Worm (Caenorhabditis elegans) whole organism, mixed stage, embryonic: ENCODE results near the gene clp-4.

ENCODE experiments used
- M03D4.4 ChIP-seq: sonication (generic microtip); optimal IDR thresholded peaks from 2 replicates; lab custom pipeline; 2017; ENCODE audit warnings: mild to moderate bottlenecking, missing genetic modification characterization, missing compliant biosample characterization
- blmp-1 ChIP-seq: fragments of 150-350 bp; optimal IDR thresholded peaks from 2 replicates; lab custom pipeline; 2014; ENCODE audit warnings: missing biosample characterization, missing genetic modification characterization
- ceh-39 ChIP-seq: fragments of 150-350 bp; optimal IDR thresholded peaks from 2 replicates; lab custom pipeline; 2014; ENCODE audit warnings: missing biosample characterization, missing genetic modification characterization
- ceh-83 ChIP-seq: fragments of 200-800 bp; sonication (Bioruptor generic); optimal IDR thresholded peaks from 2 replicates; lab custom pipeline; 2018; ENCODE audit warnings: mild to moderate bottlenecking, missing genetic modification characterization, missing compliant biosample characterization
- ces-1 ChIP-seq: fragments of 150-350 bp; optimal IDR thresholded peaks from 2 replicates; lab custom pipeline; 2014; ENCODE audit warnings: missing biosample characterization, missing genetic modification reagents, missing genetic modification characterization
- drap-1 ChIP-seq: fragments of 200-800 bp; sonication (Bioruptor generic); optimal IDR thresholded peaks from 3 replicates; lab custom pipeline; 2018; ENCODE audit warnings: mild to moderate bottlenecking, missing genetic modification characterization, missing compliant biosample characterization
- elt-1 ChIP-seq: sonication (generic microtip); optimal IDR thresholded peaks from 2 replicates; lab custom pipeline; 2017; ENCODE audit warnings: missing genetic modification characterization, mild to moderate bottlenecking, missing compliant biosample characterization, antibody characterized with exemption, moderate library complexity, borderline replicate concordance; ENCODE audit not compliant: insufficient read depth
- elt-3 ChIP-seq: fragments of 150-350 bp; optimal IDR thresholded peaks from 2 replicates; lab custom pipeline; 2014; ENCODE audit warnings: missing biosample characterization, missing genetic modification characterization
- ham-2 ChIP-seq: fragments of 200-800 bp; sonication (Bioruptor generic); optimal IDR thresholded peaks from 2 replicates; lab custom pipeline; 2018; ENCODE audit warnings: mild to moderate bottlenecking, missing genetic modification characterization, missing compliant biosample characterization
- hlh-1 ChIP-seq: fragments of 150-350 bp; optimal IDR thresholded peaks from 2 replicates; lab custom pipeline; 2014; ENCODE audit warnings: missing biosample characterization, missing genetic modification reagents, missing genetic modification characterization
- lin-13 ChIP-seq: fragments of 150-350 bp; optimal IDR thresholded peaks from 2 replicates; lab custom pipeline; 2014; ENCODE audit warnings: missing biosample characterization, missing genetic modification characterization
- lin-32 ChIP-seq: fragments of 200-800 bp; sonication (Bioruptor generic); optimal IDR thresholded peaks from 2 replicates; lab custom pipeline; 2018; ENCODE audit warnings: mild to moderate bottlenecking, missing genetic modification characterization, missing compliant biosample characterization
- lsy-2 ChIP-seq: fragments of 150-350 bp; optimal IDR thresholded peaks from 2 replicates; lab custom pipeline; 2014; ENCODE audit warnings: missing biosample characterization, missing genetic modification characterization
- mab-5 ChIP-seq: fragments of 150-350 bp; optimal IDR thresholded peaks from 2 replicates; lab custom pipeline; 2014; ENCODE audit warnings: missing biosample characterization, missing genetic modification characterization
- mep-1 ChIP-seq: fragments of 150-350 bp; optimal IDR thresholded peaks from 2 replicates; lab custom pipeline; 2017; ENCODE audit warnings: missing biosample characterization, missing genetic modification reagents, missing genetic modification characterization, inconsistent platforms
- mls-2 ChIP-seq: sonication (generic microtip); optimal IDR thresholded peaks from 2 replicates; lab custom pipeline; 2016; ENCODE audit warnings: mild to moderate bottlenecking, missing genetic modification characterization, moderate library complexity, missing compliant biosample characterization
- nhr-12 ChIP-seq: fragments of 150-350 bp; optimal IDR thresholded peaks from 2 replicates; lab custom pipeline; 2014; ENCODE audit warnings: missing biosample characterization, missing genetic modification characterization
- nhr-2 ChIP-seq: fragments of 150-350 bp; optimal IDR thresholded peaks from 2 replicates; lab custom pipeline; 2014; ENCODE audit warnings: missing biosample characterization, missing genetic modification characterization
- nhr-237 ChIP-seq: fragments of 150-350 bp; optimal IDR thresholded peaks from 2 replicates; lab custom pipeline; 2014; ENCODE audit warnings: missing biosample characterization, missing genetic modification characterization
- nhr-76 ChIP-seq: sonication (generic microtip); optimal IDR thresholded peaks from 2 replicates; lab custom pipeline; 2017; ENCODE audit warnings: missing biosample characterization, missing genetic modification characterization
- pha-4 ChIP-seq: fragments of 150-350 bp; optimal IDR thresholded peaks from 2 replicates; lab custom pipeline; 2018; ENCODE audit warnings: missing biosample characterization, missing genetic modification reagents, missing genetic modification characterization
- sem-2 ChIP-seq: fragments of 200-800 bp; sonication (Bioruptor generic); optimal IDR thresholded peaks from 2 replicates; lab custom pipeline; 2018; ENCODE audit warnings: mild to moderate bottlenecking, missing genetic modification characterization, missing compliant biosample characterization
- tbx-8 ChIP-seq: fragments of 200-800 bp; sonication (Bioruptor generic); optimal IDR thresholded peaks from 2 replicates; lab custom pipeline; 2018; ENCODE audit warnings: mild to moderate bottlenecking, missing genetic modification characterization, moderate library complexity, missing compliant biosample characterization
- unc-120 ChIP-seq: sonication (generic microtip); optimal IDR thresholded peaks from 2 replicates; lab custom pipeline; 2017; ENCODE audit warnings: missing genetic modification characterization, missing compliant biosample characterization; ENCODE audit not compliant: poor library complexity, severe bottlenecking
- unc-62 ChIP-seq: fragments of 150-350 bp; optimal IDR thresholded peaks from 2 replicates; lab custom pipeline; 2014; ENCODE audit warnings: missing biosample characterization, missing genetic modification reagents, missing genetic modification characterization
- zip-8 ChIP-seq: fragments of 150-350 bp; optimal IDR thresholded peaks from 2 replicates; lab custom pipeline; 2014; ENCODE audit warnings: missing biosample characterization, missing genetic modification characterization
- ztf-11 ChIP-seq: fragments of 150-350 bp; optimal IDR thresholded peaks from 2 replicates; lab custom pipeline; 2014; ENCODE audit warnings: missing biosample characterization, missing genetic modification characterization

Gene clp-4

ce11 chrIII:1856679-1857078 lies 38.6 kb upstream of the clp-4 start:
- TF ChIP-seq lsy-2 (tag; lab: Kevin White, UChicago), result no peak

ce11 chrIII:1856175-1856574 lies 38.1 kb upstream of the clp-4 start:
- TF ChIP-seq lin-13, result no peak
- no peak for TF ChIP-seq lsy-2 (tag; lab: Kevin White, UChicago)
- no peak for TF ChIP-seq tbx-8 (GFP tag; lab: Kevin White, UChicago)
- TF ChIP-seq pha-4 (tag; lab: Kevin White, UChicago), result no peak
- no peak for TF ChIP-seq zip-8

- TF ChIP-seq ham-2 (GFP tag; lab: Kevin White, UChicago) (no peak), mep-1 (tag; lab: Kevin White, UChicago) (no peak), elt-1 (tag; lab: Kevin White, UChicago) (no peak), lin-32 (no peak), ces-1 (no peak), unc-62 (GFP tag; lab: Kevin White, UChicago) (no peak), tbx-8 (GFP tag; lab: Kevin White, UChicago) (no peak), hlh-1 (no peak), zip-8 (no peak), nhr-237 (no peak), mab-5 (tag; lab: Kevin White, UChicago) (no peak)
- TF ChIP-seq, all 35 proteins: peak for 0
These were observed 37.0 kb upstream of the clp-4 start, which contains the start of gene hlh-33 for ce11 chrIII:1855092-1855491. Gene hlh-33 (plus strand): TSS chrIII:1855392.

- TF ChIP-seq nhr-76 (tag; lab: Kevin White, UChicago) (no peak), ces-1 (no peak), lin-13 (no peak), drap-1 (no peak), nhr-2 (tag; lab: Kevin White, UChicago) (no peak), mab-5 (tag; lab: Kevin White, UChicago) (no peak), mls-2 (tag; lab: Kevin White, UChicago) (no peak), blmp-1 (tag; lab: Kevin White, UChicago) (no peak), tbx-8 (GFP tag; lab: Kevin White, UChicago) (no peak), zip-8 (no peak), ceh-39 (tag; lab: Kevin White, UChicago) (no peak), sem-2 (GFP tag; lab: Kevin White, UChicago) (no peak), ham-2 (GFP tag; lab: Kevin White, UChicago) (no peak), elt-1 (tag; lab: Kevin White, UChicago) (no peak)
These were observed 35.8 kb upstream of the clp-4 start for ce11 chrIII:1853944-1854343.

- TF ChIP-seq elt-3 (tag; lab: Kevin White, UChicago), result no peak
- TF ChIP-seq lin-13, result no peak
- TF ChIP-seq ztf-11, result no peak
- no peak for TF ChIP-seq nhr-2 (tag; lab: Kevin White, UChicago)
- TF ChIP-seq ces-1, result no peak
- TF ChIP-seq mab-5 (tag; lab: Kevin White, UChicago), result no peak
- TF ChIP-seq sem-2 (GFP tag; lab: Kevin White, UChicago), result no peak
- TF ChIP-seq drap-1, result no peak
- TF ChIP-seq ceh-83 (GFP tag; lab: Kevin White, UChicago), result no peak
- no peak for TF ChIP-seq mls-2 (tag; lab: Kevin White, UChicago)
- TF ChIP-seq M03D4.4 (tag; lab: Kevin White, UChicago), result no peak
These were observed 34.1 kb upstream of the clp-4 start for ce11 chrIII:1852126-1852717.

ce11 chrIII:1848747-1849146 lies 30.6 kb upstream of the clp-4 start, which contains the start of gene pqn-82:
Gene pqn-82 (plus strand): TSS chrIII:1849047.
- TF ChIP-seq nhr-12 (tag; lab: Kevin White, UChicago) (no peak), mls-2 (tag; lab: Kevin White, UChicago) (no peak), M03D4.4 (tag; lab: Kevin White, UChicago) (no peak), unc-62 (GFP tag; lab: Kevin White, UChicago) (no peak), lsy-2 (tag; lab: Kevin White, UChicago) (no peak), lin-32 (no peak), zip-8 (no peak), unc-120 (tag; lab: Kevin White, UChicago) (no peak), hlh-1 (no peak)
